Worm (Caenorhabditis elegans) whole organism, late embryonic: Measurements from ENCODE around the gene K06G5.3.

Experiments used
- K02D7.2 ChIP-seq: sonication (generic microtip); optimal IDR thresholded peaks from 2 replicates; lab custom pipeline; 2017; ENCODE audit warnings: mild to moderate bottlenecking, missing genetic modification characterization, missing compliant biosample characterization
- Y22D7AL.16 ChIP-seq: sonication (generic microtip); optimal IDR thresholded peaks from 2 replicates; lab custom pipeline; 2016; ENCODE audit warnings: missing genetic modification characterization, missing compliant biosample characterization
- ceh-48 ChIP-seq: sonication (generic microtip); optimal IDR thresholded peaks from 2 replicates; lab custom pipeline; 2016; ENCODE audit warnings: missing genetic modification characterization, inconsistent platforms, missing compliant biosample characterization
- hlh-13 ChIP-seq: fragments of 200-800 bp; sonication (Bioruptor generic); optimal IDR thresholded peaks from 2 replicates; lab custom pipeline; 2018; ENCODE audit warnings: mild to moderate bottlenecking, missing genetic modification characterization, missing compliant biosample characterization
- nfya-1 ChIP-seq: sonication (generic microtip); optimal IDR thresholded peaks from 2 replicates; lab custom pipeline; 2017; ENCODE audit warnings: missing genetic modification characterization, mild to moderate bottlenecking, missing compliant biosample characterization, antibody characterized with exemption, moderate library complexity

DNA sequence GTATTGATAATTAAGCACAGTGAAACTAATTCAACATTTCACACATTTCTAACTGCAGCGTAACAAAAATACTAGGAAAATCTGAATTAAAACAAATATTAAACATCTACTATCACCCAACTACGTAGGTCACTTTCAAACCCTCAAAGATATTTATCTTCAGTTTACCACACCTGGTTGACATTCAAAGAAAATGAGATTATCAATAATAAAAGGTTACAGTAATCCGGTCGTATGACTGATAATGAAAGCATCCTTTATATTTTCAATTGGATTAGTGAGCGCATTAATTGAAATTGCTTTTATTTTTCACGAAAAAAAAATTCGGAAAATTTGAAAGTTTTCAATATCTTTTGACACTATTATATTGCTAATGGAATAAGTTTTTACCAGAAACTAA lies 40.5 kb downstream of the K06G5.3 start:
- TF ChIP-seq K02D7.2 (no peak), ceh-48 (tag; lab: Kevin White, UChicago) (no peak), hlh-13 (GFP tag; lab: Kevin White, UChicago) (no peak), nfya-1 (no peak), Y22D7AL.16 (no peak)
